Fruit fly (Drosophila melanogaster) whole organism, embryonic: ENCODE measurements around the gene GIIIspla2.
A peak's percentile ranks its signal among the peaks of the same experiment; 100 is the strongest.

Source experiments
- CG1024 ChIP-seq: fragments of 200-800 bp; sonication (Bioruptor generic); IDR thresholded peaks from 2 replicates; pipeline ENCODE4 v1.3.6; 2022; ENCODE audit warnings: missing biosample characterization, missing genetic modification characterization
- CG10267 ChIP-seq: fragments of 200-800 bp; sonication (Bioruptor generic); optimal IDR thresholded peaks from 2 replicates; lab custom pipeline; 2018; ENCODE audit warnings: missing biosample characterization, mild to moderate bottlenecking, missing genetic modification characterization, moderate library complexity
- CG11398 ChIP-seq: fragments of 200-800 bp; sonication (Bioruptor generic); optimal IDR thresholded peaks from 2 replicates; lab custom pipeline; 2016; ENCODE audit warnings: missing biosample characterization, missing genetic modification characterization
- CG12219 ChIP-seq: fragments of 200-800 bp; sonication (Bioruptor generic); optimal IDR thresholded peaks from 3 replicates; lab custom pipeline; 2018; ENCODE audit warnings: missing biosample characterization, mild to moderate bottlenecking, missing genetic modification characterization
- CG1602 ChIP-seq: fragments of 200-800 bp; sonication (Bioruptor generic); optimal IDR thresholded peaks from 3 replicates; lab custom pipeline; 2016; ENCODE audit warnings: missing biosample characterization, missing genetic modification characterization
- CG16779 ChIP-seq: fragments of 200-800 bp; sonication (Bioruptor generic); IDR thresholded peaks from 2 replicates; pipeline ENCODE4 v1.3.6; 2022; ENCODE audit warnings: missing biosample characterization, missing genetic modification characterization
- CG1832 ChIP-seq: fragments of 200-800 bp; sonication (Bioruptor generic); optimal IDR thresholded peaks from 2 replicates; lab custom pipeline; 2017; ENCODE audit warnings: missing biosample characterization, mild to moderate bottlenecking, missing genetic modification characterization, inconsistent platforms
- CG30403 ChIP-seq: fragments of 200-800 bp; sonication (Bioruptor generic); optimal IDR thresholded peaks from 3 replicates; lab custom pipeline; 2016; ENCODE audit warnings: missing biosample characterization, missing genetic modification characterization
- CG3281 ChIP-seq: fragments of 200-800 bp; sonication (Bioruptor generic); optimal IDR thresholded peaks from 3 replicates; lab custom pipeline; 2017; ENCODE audit warnings: missing biosample characterization, mild to moderate bottlenecking, missing genetic modification characterization
- CG34224 ChIP-seq: fragments of 200-800 bp; sonication (Bioruptor generic); IDR thresholded peaks from 3 replicates; pipeline ENCODE4 v1.3.6; 2022; ENCODE audit warnings: missing biosample characterization, missing genetic modification characterization; ENCODE audit not compliant: partially characterized antibody
- CG4707 ChIP-seq: fragments of 200-800 bp; sonication (Bioruptor generic); optimal IDR thresholded peaks from 2 replicates; lab custom pipeline; 2018; ENCODE audit warnings: missing biosample characterization, mild to moderate bottlenecking, missing genetic modification characterization, moderate library complexity
- CG6854 ChIP-seq: fragments of 200-800 bp; sonication (Bioruptor generic); optimal IDR thresholded peaks from 3 replicates; lab custom pipeline; 2017; ENCODE audit warnings: missing biosample characterization, mild to moderate bottlenecking, missing genetic modification characterization
- CG7556 ChIP-seq: fragments of 200-800 bp; sonication (Bioruptor generic); optimal IDR thresholded peaks from 2 replicates; lab custom pipeline; 2017; ENCODE audit warnings: missing biosample characterization, mild to moderate bottlenecking, missing genetic modification characterization
- CG7839 ChIP-seq: fragments of 200-800 bp; sonication (Bioruptor generic); optimal IDR thresholded peaks from 3 replicates; lab custom pipeline; 2018; ENCODE audit warnings: missing biosample characterization, mild to moderate bottlenecking, missing genetic modification characterization, moderate library complexity
- CG8478 ChIP-seq: fragments of >200 bp; optimal IDR thresholded peaks from 2 replicates; lab custom pipeline; 2018
- CG9437 ChIP-seq: fragments of 200-800 bp; sonication (Bioruptor generic); optimal IDR thresholded peaks from 2 replicates; lab custom pipeline; 2018; ENCODE audit warnings: missing biosample characterization, mild to moderate bottlenecking, missing genetic modification characterization
- D ChIP-seq, 2 experiments: fragments of 200-800 bp in 1 of 2; fragments of >200 bp in 1 of 2; sonication (Bioruptor generic) in 1 of 2; optimal IDR thresholded peaks; 2 replicates in 1 of 2; 3 replicates in 1 of 2; lab custom pipeline; 2017; ENCODE audit warnings: mild to moderate bottlenecking in 1 of 2, missing biosample characterization in 1 of 2, missing genetic modification characterization in 1 of 2, missing genetic modification reagents in 1 of 2
- Eip74EF ChIP-seq, 2 experiments: fragments of 200-800 bp in 1 of 2; fragments of >200 bp in 1 of 2; sonication (Bioruptor generic) in 1 of 2; optimal IDR thresholded peaks; 2 replicates each; lab custom pipeline; 2017 to 2019; ENCODE audit warnings: missing biosample characterization in 2 of 2, missing genetic modification characterization in 2 of 2, mild to moderate bottlenecking in 1 of 2, moderate library complexity in 1 of 2
- Hr51 ChIP-seq, 2 experiments: fragments of 200-800 bp; sonication (Bioruptor generic); optimal IDR thresholded peaks; 2 replicates in 1 of 2; 3 replicates in 1 of 2; lab custom pipeline; 2016 to 2018; ENCODE audit warnings: missing biosample characterization in 2 of 2, missing genetic modification characterization in 2 of 2, mild to moderate bottlenecking in 1 of 2, moderate library complexity in 1 of 2
- MBD-R2 ChIP-seq: fragments of 200-800 bp; sonication (Bioruptor generic); IDR thresholded peaks from 2 replicates; pipeline ENCODE4 v1.3.6; 2022; ENCODE audit warnings: missing biosample characterization, missing genetic modification characterization
- NC2β ChIP-seq: fragments of 200-800 bp; sonication (Bioruptor generic); optimal IDR thresholded peaks from 2 replicates; lab custom pipeline; 2016; ENCODE audit warnings: missing biosample characterization, missing genetic modification characterization
- NfI ChIP-seq: fragments of 200-800 bp; sonication (Bioruptor generic); optimal IDR thresholded peaks from 3 replicates; lab custom pipeline; 2018; ENCODE audit warnings: missing biosample characterization, mild to moderate bottlenecking, missing genetic modification characterization, moderate library complexity
- Pdp1 ChIP-seq, 2 experiments: fragments of 200-800 bp; sonication (Bioruptor generic); optimal IDR thresholded peaks; 3 replicates each; lab custom pipeline; 2016; ENCODE audit warnings: missing biosample characterization in 2 of 2, missing genetic modification characterization in 2 of 2, mild to moderate bottlenecking in 1 of 2, moderate library complexity in 1 of 2
- Rx ChIP-seq: fragments of 200-800 bp; sonication (Bioruptor generic); IDR thresholded peaks from 2 replicates; pipeline ENCODE4 v1.3.6; 2022; ENCODE audit warnings: missing biosample characterization, missing genetic modification characterization
- YL-1 ChIP-seq: fragments of 200-800 bp; sonication (Bioruptor generic); optimal IDR thresholded peaks from 3 replicates; lab custom pipeline; 2017; ENCODE audit warnings: missing biosample characterization, mild to moderate bottlenecking, missing genetic modification characterization
- abd-A ChIP-seq: fragments of 200-800 bp; sonication (Bioruptor generic); optimal IDR thresholded peaks from 3 replicates; lab custom pipeline; 2019; ENCODE audit warnings: missing biosample characterization, mild to moderate bottlenecking, missing genetic modification characterization, moderate library complexity
- bab2 ChIP-seq: fragments of 200-800 bp; sonication (Bioruptor generic); optimal IDR thresholded peaks from 2 replicates; lab custom pipeline; 2016; ENCODE audit warnings: missing biosample characterization, missing genetic modification characterization
- bigmax ChIP-seq: fragments of 200-800 bp; sonication (Bioruptor generic); optimal IDR thresholded peaks from 2 replicates; lab custom pipeline; 2018; ENCODE audit warnings: missing biosample characterization, mild to moderate bottlenecking, missing genetic modification characterization
- btn ChIP-seq: fragments of 200-800 bp; sonication (Bioruptor generic); optimal IDR thresholded peaks from 2 replicates; lab custom pipeline; 2016; ENCODE audit warnings: missing biosample characterization, missing genetic modification characterization
- chif ChIP-seq, 2 experiments: fragments of 200-800 bp; sonication (Bioruptor generic); optimal IDR thresholded peaks; 3 replicates each; lab custom pipeline; 2016; ENCODE audit warnings: missing biosample characterization in 2 of 2, missing genetic modification characterization in 2 of 2
- chm ChIP-seq: fragments of 200-800 bp; sonication (Bioruptor generic); IDR thresholded peaks from 2 replicates; pipeline ENCODE4 v1.3.6; 2022; ENCODE audit warnings: missing biosample characterization, missing genetic modification characterization
- esg ChIP-seq: fragments of 200-800 bp; sonication (Bioruptor generic); conservative IDR thresholded peaks from 2 replicates; pipeline ENCODE4 v1.3.6; 2022; ENCODE audit warnings: missing biosample characterization, missing genetic modification characterization
- ewg ChIP-seq: fragments of 200-800 bp; sonication (Bioruptor generic); optimal IDR thresholded peaks from 3 replicates; lab custom pipeline; 2017; ENCODE audit warnings: mild to moderate bottlenecking, missing biosample characterization, missing genetic modification reagents, missing genetic modification characterization
- fd96Cb ChIP-seq: fragments of 200-800 bp; sonication (Bioruptor generic); optimal IDR thresholded peaks from 2 replicates; lab custom pipeline; 2018; ENCODE audit warnings: missing biosample characterization, mild to moderate bottlenecking, missing genetic modification characterization, moderate library complexity
- gcm ChIP-seq: fragments of 200-800 bp; sonication (Bioruptor generic); optimal IDR thresholded peaks from 2 replicates; lab custom pipeline; 2019; ENCODE audit warnings: missing biosample characterization, mild to moderate bottlenecking, missing genetic modification characterization, moderate library complexity
- gem ChIP-seq: fragments of 200-800 bp; sonication (Bioruptor generic); optimal IDR thresholded peaks from 2 replicates; lab custom pipeline; 2019; ENCODE audit warnings: missing biosample characterization, mild to moderate bottlenecking, missing genetic modification characterization, moderate library complexity
- lov ChIP-seq, 2 experiments: fragments of 200-800 bp in 1 of 2; fragments of >200 bp in 1 of 2; sonication (Bioruptor generic) in 1 of 2; IDR thresholded peaks in 1 of 2; optimal IDR thresholded peaks in 1 of 2; 2 replicates in 1 of 2; 3 replicates in 1 of 2; pipeline versions ENCODE4 v1.3.6 to Lab custom; 2017 to 2022; ENCODE audit warnings: missing biosample characterization in 1 of 2, missing genetic modification characterization in 1 of 2
- mirr ChIP-seq: fragments of 200-800 bp; sonication (Bioruptor generic); optimal IDR thresholded peaks from 3 replicates; lab custom pipeline; 2018; ENCODE audit warnings: missing biosample characterization, mild to moderate bottlenecking, missing genetic modification characterization
- nmo ChIP-seq: fragments of 200-800 bp; sonication (Bioruptor generic); optimal IDR thresholded peaks from 2 replicates; lab custom pipeline; 2018; ENCODE audit warnings: missing biosample characterization, mild to moderate bottlenecking, missing genetic modification characterization, moderate library complexity
- org-1 ChIP-seq: fragments of 200-800 bp; sonication (Bioruptor generic); optimal IDR thresholded peaks from 2 replicates; lab custom pipeline; 2017; ENCODE audit warnings: missing biosample characterization, missing genetic modification characterization
- phol ChIP-seq: fragments of 200-800 bp; sonication (Bioruptor generic); optimal IDR thresholded peaks from 3 replicates; lab custom pipeline; 2018; ENCODE audit warnings: missing biosample characterization, mild to moderate bottlenecking, missing genetic modification characterization, moderate library complexity
- sc ChIP-seq, 3 experiments: fragments of >200 bp in 2 of 3; fragments of 200-800 bp in 1 of 3; sonication (Bioruptor generic) in 1 of 3; optimal IDR thresholded peaks; 2 replicates in 2 of 3; 3 replicates in 1 of 3; lab custom pipeline; 2017; ENCODE audit warnings: mild to moderate bottlenecking in 1 of 3, missing biosample characterization in 1 of 3, missing genetic modification characterization in 1 of 3, missing genetic modification reagents in 1 of 3
- sens ChIP-seq: fragments of 200-800 bp; sonication (Bioruptor generic); peaks from one replicate; lab custom pipeline; 2016; ENCODE audit warnings: missing biosample characterization, missing genetic modification characterization
- sna ChIP-seq: fragments of 200-800 bp; sonication (Bioruptor generic); IDR thresholded peaks from 2 replicates; pipeline ENCODE4 v1.3.6; 2022; ENCODE audit warnings: missing biosample characterization, missing genetic modification characterization; ENCODE audit not compliant: partially characterized antibody
- sug ChIP-seq: fragments of 200-800 bp; optimal IDR thresholded peaks from 2 replicates; lab custom pipeline; 2019; ENCODE audit warnings: missing biosample characterization, mild to moderate bottlenecking, missing genetic modification characterization, moderate library complexity
- zen ChIP-seq: fragments of 200-800 bp; sonication (Bioruptor generic); optimal IDR thresholded peaks from 3 replicates; lab custom pipeline; 2018; ENCODE audit warnings: missing biosample characterization, mild to moderate bottlenecking, missing genetic modification characterization, moderate library complexity

GIIIspla2 gene

DNA sequence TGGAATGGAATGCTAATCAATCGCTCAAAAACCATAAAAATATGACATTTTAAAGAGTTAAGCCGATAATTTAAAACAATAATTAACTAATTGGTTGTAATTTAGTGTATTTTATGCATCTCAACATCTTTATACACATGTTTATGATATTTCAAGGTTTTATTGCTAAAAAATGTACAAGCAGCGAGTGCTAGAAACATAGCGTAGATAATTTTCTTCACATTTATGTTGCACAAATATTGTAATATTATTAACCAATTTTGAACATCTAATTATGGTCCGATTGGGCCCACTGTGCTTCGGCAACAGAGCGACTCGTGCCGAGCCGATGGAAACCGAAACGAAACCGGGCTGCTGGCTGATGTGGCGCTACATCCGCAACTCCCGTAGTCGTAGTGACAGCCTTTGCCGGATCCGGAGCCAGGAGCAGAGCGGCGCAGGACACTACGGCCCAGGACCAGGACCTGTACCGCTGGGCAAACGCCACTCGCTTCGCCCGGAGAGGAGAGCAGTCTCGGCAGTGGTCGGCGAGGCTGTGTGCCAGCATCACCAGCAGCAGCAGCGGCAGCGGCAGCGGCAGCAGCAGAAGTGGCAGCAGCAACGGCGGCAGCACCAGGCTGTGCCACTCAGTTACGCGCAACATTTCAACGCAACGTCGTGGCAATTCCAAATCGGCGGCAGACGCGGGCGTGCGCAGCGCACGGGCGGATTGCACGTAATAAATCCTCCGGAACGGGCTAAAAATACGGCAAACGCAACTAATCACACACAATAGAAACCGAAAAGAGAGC lies 20.9 kb downstream of the GIIIspla2 start, which contains the start of gene sdt:
Gene sdt, plus strand, starts transcription at position 385 of the 791 bp plus-strand sequence.
- TF ChIP-seq NfI (GFP tag; lab: Kevin White, UChicago) (peak; percentile 4), CG16779 (GFP tag; lab: Robert Waterston, UW) (peak; percentile 69), bigmax (GFP tag; lab: Kevin White, UChicago) (no peak), CG6854 (no peak), CG3281 (GFP tag; lab: Kevin White, UChicago) (no peak), CG11398 (GFP tag; lab: Kevin White, UChicago) (no peak), zen (tag; lab: Kevin White, UChicago) (no peak), esg (GFP tag; lab: Robert Waterston, UW) (0 out of 2 replicates have a peak, but pooled peaks have one; percentile 18), Rx (GFP tag; lab: Robert Waterston, UW) (no peak), CG12219 (GFP tag; lab: Kevin White, UChicago) (no peak), fd96Cb (tag; lab: Kevin White, UChicago) (peak; percentile 11), chif (GFP tag; optimal IDR thresholded peaks at IDR 0.05; lab: Kevin White, UChicago) (no peak), NC2β (no peak), Hr51 (GFP tag; optimal IDR thresholded peaks at IDR 0.05; lab: Kevin White, UChicago) (peak in 1 of 2 experiments; percentile 7), bab2 (GFP tag; lab: Kevin White, UChicago) (peak; percentile 28), CG7556 (GFP tag; lab: Kevin White, UChicago) (peak; percentile 57), CG7839 (tag; lab: Kevin White, UChicago) (peak; percentile 61), chm (peak; percentile 46; the same call in 1 of the 2 replicates), sug (tag; lab: Kevin White, UChicago) (peak; percentile 7), mirr (GFP tag; lab: Kevin White, UChicago) (no peak), CG1832 (no peak), Pdp1 (GFP tag; optimal IDR thresholded peaks at IDR 0.05; lab: Kevin White, UChicago) (no peak), abd-A (tag; lab: Kevin White, UChicago) (peak; percentile 19), CG8478 (no peak), sna (GFP tag; lab: Robert Waterston, UW) (no peak), CG10267 (tag; lab: Kevin White, UChicago) (no peak), D (optimal IDR thresholded peaks at IDR 0.05; lab: Kevin White, UChicago) (no peak), D (GFP tag; optimal IDR thresholded peaks at IDR 0.05; lab: Kevin White, UChicago) (no peak), sens (GFP tag; lab: Kevin White, UChicago) (peak; percentile 70), YL-1 (GFP tag; lab: Kevin White, UChicago) (no peak), CG4707 (GFP tag; lab: Kevin White, UChicago) (peak; percentile 30), org-1 (GFP tag; lab: Kevin White, UChicago) (peak; percentile 8), btn (GFP tag; lab: Kevin White, UChicago) (no peak), CG1602 (no peak), lov (optimal IDR thresholded peaks at IDR 0.05; lab: Kevin White, UChicago) (no peak), lov (GFP tag; IDR thresholded peaks at IDR 0.05; lab: Robert Waterston, UW) (no peak), phol (peak; percentile 17), CG1024 (no peak), gem (tag; lab: Kevin White, UChicago) (peak; percentile 37), sc (optimal IDR thresholded peaks at IDR 0.05; lab: Kevin White, UChicago) (no peak), sc (GFP tag; optimal IDR thresholded peaks at IDR 0.05; lab: Kevin White, UChicago) (no peak), nmo (peak; percentile 75), MBD-R2 (GFP tag; lab: Robert Waterston, UW) (no peak), CG34224 (GFP tag; lab: Robert Waterston, UW) (no peak), gcm (GFP tag; lab: Kevin White, UChicago) (no peak), ewg (GFP tag; lab: Kevin White, UChicago) (peak; percentile 45), Eip74EF (GFP tag; optimal IDR thresholded peaks at IDR 0.05; lab: Kevin White, UChicago) (peak in 1 of 2 experiments; percentile 40), CG30403 (peak; percentile 36), CG9437 (peak; percentile 43)
